Worm (Caenorhabditis elegans) whole organism, L1 larva: Measurements from ENCODE around the gene smrd-1.

Experiments
- ama-1 ChIP-seq: fragments of 150-350 bp; optimal IDR thresholded peaks from 2 replicates; lab custom pipeline; 2014
- egl-13 ChIP-seq: sonication (generic microtip); optimal IDR thresholded peaks from 2 replicates; lab custom pipeline; 2016; ENCODE audit warnings: missing genotype, missing genetic modification reagents, missing genetic modification characterization, missing compliant biosample characterization
- egl-27 ChIP-seq, 2 experiments: fragments of 150-350 bp in 1 of 2; sonication (generic microtip); optimal IDR thresholded peaks; 3 replicates each; lab custom pipeline; 2017 to 2018; ENCODE audit warnings: missing biosample characterization in 2 of 2, missing genetic modification characterization in 2 of 2, missing genetic modification reagents in 2 of 2
- lin-13 ChIP-seq: fragments of 150-350 bp; optimal IDR thresholded peaks from 2 replicates; lab custom pipeline; 2014; ENCODE audit warnings: missing biosample characterization, missing genetic modification reagents, missing genetic modification characterization
- lsy-2 ChIP-seq, 2 experiments: fragments of 150-350 bp; optimal IDR thresholded peaks; 2 replicates each; lab custom pipeline; 2014; ENCODE audit warnings: missing biosample characterization in 2 of 2, missing genetic modification characterization in 2 of 2
- nhr-11 ChIP-seq: fragments of 150-350 bp; optimal IDR thresholded peaks from 2 replicates; lab custom pipeline; 2014; ENCODE audit warnings: missing biosample characterization, missing genetic modification characterization
- nhr-20 ChIP-seq: sonication (generic microtip); optimal IDR thresholded peaks from 2 replicates; lab custom pipeline; 2016; ENCODE audit warnings: mild to moderate bottlenecking, missing genetic modification characterization, missing compliant biosample characterization
- nhr-47 ChIP-seq: sonication (generic microtip); optimal IDR thresholded peaks from 2 replicates; lab custom pipeline; 2016; ENCODE audit warnings: mild to moderate bottlenecking, missing genetic modification characterization, moderate library complexity, missing compliant biosample characterization
- nhr-71 ChIP-seq: sonication (generic microtip); optimal IDR thresholded peaks from 2 replicates; lab custom pipeline; 2016; ENCODE audit warnings: mild to moderate bottlenecking, missing genetic modification characterization, moderate library complexity, missing compliant biosample characterization
- sptf-1 ChIP-seq: fragments of 150-350 bp; optimal IDR thresholded peaks from 2 replicates; lab custom pipeline; 2014; ENCODE audit warnings: missing biosample characterization, missing genetic modification characterization
- vab-15 ChIP-seq: sonication (generic microtip); optimal IDR thresholded peaks from 2 replicates; lab custom pipeline; 2017; ENCODE audit warnings: missing genotype, mild to moderate bottlenecking, missing genetic modification characterization, missing compliant biosample characterization
- ztf-11 ChIP-seq, 2 experiments: sonication (generic microtip); optimal IDR thresholded peaks; 2 replicates each; lab custom pipeline; 2016 to 2017; ENCODE audit warnings: missing genetic modification characterization in 2 of 2, missing biosample characterization in 1 of 2, missing compliant biosample characterization in 1 of 2

ce11 chrIII:10378899-10379298, 56.9 kb downstream of the smrd-1 start:
- TF ChIP-seq ama-1 (lab: Kevin White, UChicago) (no peak), ztf-11 (tag; optimal IDR thresholded peaks at IDR 0.05; lab: Kevin White, UChicago) (no peak), nhr-71 (tag; lab: Kevin White, UChicago) (no peak), nhr-47 (tag; lab: Kevin White, UChicago) (no peak), egl-13 (tag; lab: Kevin White, UChicago) (no peak), egl-27 (tag; optimal IDR thresholded peaks at IDR 0.05; lab: Kevin White, UChicago) (no peak), lin-13 (GFP tag; lab: Kevin White, UChicago) (no peak), nhr-20 (tag; lab: Kevin White, UChicago) (no peak), vab-15 (tag; lab: Kevin White, UChicago) (no peak), sptf-1 (tag; lab: Kevin White, UChicago) (no peak), lsy-2 (tag; optimal IDR thresholded peaks at IDR 0.05; lab: Kevin White, UChicago) (no peak), nhr-11 (no peak)
